Fruit fly (Drosophila melanogaster) whole organism, embryonic: ENCODE data around the gene CG34310.

Experiments
- B-H1 ChIP-seq: fragments of 200-800 bp; sonication (Bioruptor generic); IDR thresholded peaks from 3 replicates; pipeline ENCODE4 v1.3.6; 2022; ENCODE audit warnings: missing biosample characterization, missing genetic modification characterization
- CG12071 ChIP-seq: fragments of 200-800 bp; sonication (Bioruptor generic); optimal IDR thresholded peaks from 3 replicates; lab custom pipeline; 2018; ENCODE audit warnings: missing biosample characterization, mild to moderate bottlenecking, missing genetic modification characterization
- CG16815 ChIP-seq: fragments of 200-800 bp; sonication (Bioruptor generic); optimal IDR thresholded peaks from 3 replicates; lab custom pipeline; 2017; ENCODE audit warnings: missing biosample characterization, mild to moderate bottlenecking, missing genetic modification characterization
- CG16863 ChIP-seq: fragments of 200-800 bp; sonication (Bioruptor generic); optimal IDR thresholded peaks from 3 replicates; lab custom pipeline; 2016; ENCODE audit warnings: missing biosample characterization, missing genetic modification characterization
- CG4854 ChIP-seq: fragments of 200-800 bp; sonication (Bioruptor generic); optimal IDR thresholded peaks from 2 replicates; lab custom pipeline; 2016; ENCODE audit warnings: missing biosample characterization, missing genetic modification characterization, inconsistent platforms
- CG8281 ChIP-seq: fragments of 200-800 bp; sonication (Bioruptor generic); optimal IDR thresholded peaks from 2 replicates; lab custom pipeline; 2018; ENCODE audit warnings: missing biosample characterization, mild to moderate bottlenecking, missing genetic modification characterization, moderate library complexity
- Neu2 ChIP-seq: fragments of 200-800 bp; sonication (Bioruptor generic); optimal IDR thresholded peaks from 3 replicates; lab custom pipeline; 2016; ENCODE audit warnings: missing biosample characterization, missing genetic modification characterization, borderline replicate concordance
- fd96Cb ChIP-seq: fragments of 200-800 bp; sonication (Bioruptor generic); optimal IDR thresholded peaks from 2 replicates; lab custom pipeline; 2018; ENCODE audit warnings: missing biosample characterization, mild to moderate bottlenecking, missing genetic modification characterization, moderate library complexity
- wdn ChIP-seq: fragments of 200-800 bp; sonication (Bioruptor generic); IDR thresholded peaks from 2 replicates; pipeline ENCODE4 v1.3.6; 2022; ENCODE audit warnings: missing biosample characterization, missing genetic modification characterization
- yki ChIP-seq: fragments of >200 bp; optimal IDR thresholded peaks from 3 replicates; lab custom pipeline; 2018

- no peak for TF ChIP-seq CG4854
- no peak for TF ChIP-seq wdn (GFP tag; lab: Robert Waterston, UW)
- no peak for TF ChIP-seq CG16863 (GFP tag; lab: Kevin White, UChicago)
- no peak for TF ChIP-seq CG16815 (GFP tag; lab: Kevin White, UChicago)
- TF ChIP-seq Neu2 (GFP tag; lab: Kevin White, UChicago): no peak
- TF ChIP-seq fd96Cb (tag; lab: Kevin White, UChicago): no peak
- TF ChIP-seq CG12071 (GFP tag; lab: Kevin White, UChicago): no peak
- TF ChIP-seq yki (lab: Kevin White, UChicago): no peak
- TF ChIP-seq CG8281 (tag; lab: Kevin White, UChicago): no peak
- TF ChIP-seq B-H1 (GFP tag; lab: Robert Waterston, UW): no peak
Measured at dm6 chr2L:6644421-6645059, 18.9 kb upstream of the CG34310 start.
